Worm (Caenorhabditis elegans) whole organism, L3 larva: ENCODE measurements around the gene srxa-14.

Experiments used
- ZK546.5 ChIP-seq: sonication (generic microtip); optimal IDR thresholded peaks from 2 replicates; lab custom pipeline; 2017; ENCODE audit warnings: missing biosample characterization, missing genetic modification characterization
- aly-2 ChIP-seq: fragments of 150-350 bp; optimal IDR thresholded peaks from 2 replicates; lab custom pipeline; 2014; ENCODE audit warnings: missing biosample characterization, missing genetic modification characterization
- ama-1 ChIP-seq: fragments of 150-350 bp; optimal IDR thresholded peaks from 2 replicates; lab custom pipeline; 2018
- ceh-28 ChIP-seq: fragments of 150-350 bp; optimal IDR thresholded peaks from 2 replicates; lab custom pipeline; 2014; ENCODE audit warnings: missing biosample characterization, missing genetic modification reagents, missing genetic modification characterization
- ceh-82 ChIP-seq: fragments of 150-350 bp; optimal IDR thresholded peaks from 2 replicates; lab custom pipeline; 2014; ENCODE audit warnings: missing biosample characterization, missing genetic modification characterization
- ceh-9 ChIP-seq: sonication (generic microtip); optimal IDR thresholded peaks from 2 replicates; lab custom pipeline; 2018; ENCODE audit warnings: missing biosample characterization, missing genetic modification characterization
- daf-12 ChIP-seq: fragments of 150-350 bp; optimal IDR thresholded peaks from 2 replicates; lab custom pipeline; 2014; ENCODE audit warnings: missing biosample characterization, missing genetic modification reagents, missing genetic modification characterization
- egl-27 ChIP-seq: sonication (generic microtip); optimal IDR thresholded peaks from 4 replicates; lab custom pipeline; 2017; ENCODE audit warnings: missing biosample characterization, missing genetic modification reagents, missing genetic modification characterization
- egl-5 ChIP-seq: fragments of 150-350 bp; optimal IDR thresholded peaks from 2 replicates; lab custom pipeline; 2017; ENCODE audit warnings: missing biosample characterization, missing genetic modification reagents, missing genetic modification characterization, inconsistent platforms
- elt-2 ChIP-seq: sonication (generic microtip); optimal IDR thresholded peaks from 2 replicates; lab custom pipeline; 2016; ENCODE audit warnings: missing genetic modification reagents, mild to moderate bottlenecking, missing genetic modification characterization, missing compliant biosample characterization
- fkh-10 ChIP-seq: sonication (generic microtip); optimal IDR thresholded peaks from 2 replicates; lab custom pipeline; 2017; ENCODE audit warnings: missing biosample characterization, missing genetic modification reagents, missing genetic modification characterization
- fkh-2 ChIP-seq: fragments of 150-350 bp; optimal IDR thresholded peaks from 2 replicates; lab custom pipeline; 2014; ENCODE audit warnings: missing biosample characterization, missing genetic modification reagents, missing genetic modification characterization
- hmg-11 ChIP-seq: sonication (generic microtip); optimal IDR thresholded peaks from 2 replicates; lab custom pipeline; 2016; ENCODE audit warnings: missing genetic modification characterization, missing compliant biosample characterization
- jun-1 ChIP-seq: fragments of 150-350 bp; optimal IDR thresholded peaks from 2 replicates; lab custom pipeline; 2014; ENCODE audit warnings: missing biosample characterization, missing genetic modification reagents, missing genetic modification characterization
- lin-15B ChIP-seq: fragments of 150-350 bp; optimal IDR thresholded peaks from 2 replicates; lab custom pipeline; 2014; ENCODE audit warnings: missing biosample characterization, missing genetic modification characterization
- lsy-12 ChIP-seq: sonication (generic microtip); optimal IDR thresholded peaks from 2 replicates; lab custom pipeline; 2016; ENCODE audit warnings: mild to moderate bottlenecking, missing genetic modification characterization, missing compliant biosample characterization
- mml-1 ChIP-seq: fragments of 150-350 bp; sonication (generic microtip); optimal IDR thresholded peaks from 3 replicates; lab custom pipeline; 2014; ENCODE audit warnings: missing biosample characterization, missing genetic modification characterization
- nfya-1 ChIP-seq: sonication (generic microtip); optimal IDR thresholded peaks from 2 replicates; lab custom pipeline; 2017; ENCODE audit warnings: missing genetic modification characterization, mild to moderate bottlenecking, missing compliant biosample characterization, antibody characterized with exemption, moderate library complexity; ENCODE audit not compliant: insufficient read depth
- nhr-11 ChIP-seq: fragments of 150-350 bp; optimal IDR thresholded peaks from 2 replicates; lab custom pipeline; 2014; ENCODE audit warnings: missing biosample characterization, missing genetic modification characterization
- nhr-12 ChIP-seq: fragments of 150-350 bp; optimal IDR thresholded peaks from 2 replicates; lab custom pipeline; 2014; ENCODE audit warnings: missing biosample characterization, missing genetic modification characterization
- nhr-23 ChIP-seq: fragments of 150-350 bp; optimal IDR thresholded peaks from 2 replicates; lab custom pipeline; 2014; ENCODE audit warnings: missing biosample characterization, missing genetic modification reagents, missing genetic modification characterization
- nhr-237 ChIP-seq: fragments of 150-350 bp; optimal IDR thresholded peaks from 2 replicates; lab custom pipeline; 2014; ENCODE audit warnings: missing biosample characterization, missing genetic modification characterization
- nhr-43 ChIP-seq: sonication (generic microtip); optimal IDR thresholded peaks from 2 replicates; lab custom pipeline; 2016; ENCODE audit warnings: mild to moderate bottlenecking, missing genetic modification characterization, missing compliant biosample characterization; ENCODE audit not compliant: poor library complexity, severe bottlenecking
- nhr-76 ChIP-seq: fragments of 150-350 bp; sonication (generic microtip); optimal IDR thresholded peaks from 5 replicates; lab custom pipeline; 2014; ENCODE audit warnings: missing biosample characterization, missing genetic modification characterization
- nhr-77 ChIP-seq: fragments of 150-350 bp; optimal IDR thresholded peaks from 2 replicates; lab custom pipeline; 2014; ENCODE audit warnings: missing biosample characterization, missing genetic modification characterization
- pha-4 ChIP-seq: fragments of 150-350 bp; optimal IDR thresholded peaks from 2 replicates; lab custom pipeline; 2014; ENCODE audit warnings: missing biosample characterization, missing genetic modification reagents, missing genetic modification characterization
- pqm-1 ChIP-seq: fragments of 150-350 bp; optimal IDR thresholded peaks from 2 replicates; lab custom pipeline; 2017; ENCODE audit warnings: missing biosample characterization, missing genetic modification characterization, inconsistent platforms
- sea-2 ChIP-seq: fragments of 150-350 bp; sonication (generic microtip); optimal IDR thresholded peaks from 4 replicates; lab custom pipeline; 2014; ENCODE audit warnings: missing biosample characterization, missing genetic modification reagents, missing genetic modification characterization
- skn-1 ChIP-seq: fragments of 150-350 bp; optimal IDR thresholded peaks from 2 replicates; lab custom pipeline; 2014; ENCODE audit warnings: missing biosample characterization, missing genetic modification characterization
- snpc-4 ChIP-seq: fragments of 150-350 bp; optimal IDR thresholded peaks from 2 replicates; lab custom pipeline; 2014; ENCODE audit warnings: missing biosample characterization, missing genetic modification characterization
- zag-1 ChIP-seq: fragments of 150-350 bp; optimal IDR thresholded peaks from 2 replicates; lab custom pipeline; 2014; ENCODE audit warnings: missing biosample characterization, missing genetic modification characterization
- ztf-4 ChIP-seq: fragments of 150-350 bp; optimal IDR thresholded peaks from 2 replicates; lab custom pipeline; 2014; ENCODE audit warnings: missing biosample characterization, missing genetic modification characterization

The srxa-14 gene

ce11 chrV:20666905-20667304, 27.5 kb downstream of the srxa-14 start, which contains the start of gene mlt-11:
TSS of gene mlt-11 (plus strand) at chrV:20667205.
- no peak for TF ChIP-seq snpc-4 (tag; lab: Kevin White, UChicago)
- TF ChIP-seq sea-2, result no peak
- no peak for TF ChIP-seq ceh-82
- TF ChIP-seq mml-1, result no peak
- no peak for TF ChIP-seq ceh-9 (tag; lab: Kevin White, UChicago)
- TF ChIP-seq egl-5 (tag; lab: Kevin White, UChicago), result no peak
- no peak for TF ChIP-seq pqm-1 (tag; lab: Kevin White, UChicago)
- TF ChIP-seq skn-1 (tag; lab: Kevin White, UChicago), result no peak
- TF ChIP-seq pha-4 (tag; lab: Kevin White, UChicago), result no peak
- TF ChIP-seq ZK546.5 (tag; lab: Kevin White, UChicago), result no peak
- no peak for TF ChIP-seq zag-1 (tag; lab: Kevin White, UChicago)

ce11 chrV:20670625-20671024, 31.2 kb downstream of the srxa-14 start:
- TF ChIP-seq egl-5 (tag; lab: Kevin White, UChicago) (no peak), nhr-76 (tag; lab: Kevin White, UChicago) (no peak), lin-15B (tag; lab: Kevin White, UChicago) (no peak), ZK546.5 (tag; lab: Kevin White, UChicago) (no peak), fkh-10 (GFP tag; lab: Kevin White, UChicago) (no peak), nhr-43 (tag; lab: Kevin White, UChicago) (no peak), elt-2 (tag; lab: Kevin White, UChicago) (no peak), ceh-82 (no peak), ztf-4 (tag; lab: Kevin White, UChicago) (no peak), mml-1 (no peak), ceh-9 (tag; lab: Kevin White, UChicago) (no peak), pha-4 (tag; lab: Kevin White, UChicago) (no peak), egl-27 (tag; lab: Kevin White, UChicago) (no peak)

- TF ChIP-seq mml-1 (no peak), pqm-1 (tag; lab: Kevin White, UChicago) (no peak), daf-12 (tag; lab: Kevin White, UChicago) (no peak), snpc-4 (tag; lab: Kevin White, UChicago) (no peak)
Observed at ce11 chrV:20680189-20680588, 40.8 kb downstream of the srxa-14 start.

- TF ChIP-seq egl-5 (tag; lab: Kevin White, UChicago), result no peak
- TF ChIP-seq nfya-1 (tag; lab: Kevin White, UChicago), result no peak
- TF ChIP-seq daf-12 (tag; lab: Kevin White, UChicago), result no peak
- TF ChIP-seq mml-1, result no peak
- no peak for TF ChIP-seq ama-1 (lab: Kevin White, UChicago)
- TF ChIP-seq ztf-4 (tag; lab: Kevin White, UChicago), result no peak
- no peak for TF ChIP-seq nhr-11 (tag; lab: Kevin White, UChicago)
- TF ChIP-seq nhr-23 (tag; lab: Kevin White, UChicago), result no peak
- TF ChIP-seq lsy-12, result no peak
- TF ChIP-seq ceh-28, result no peak
Observed at ce11 chrV:20681120-20681519, 41.7 kb downstream of the srxa-14 start, which contains the start of gene srsx-35. TSS of gene srsx-35 (plus strand) at chrV:20681420.

- no peak for TF ChIP-seq pha-4 (tag; lab: Kevin White, UChicago)
- TF ChIP-seq ceh-82, result no peak
- TF ChIP-seq snpc-4 (tag; lab: Kevin White, UChicago), result peak; percentile 2
Observed at ce11 chrV:20681824-20682223, 42.4 kb downstream of the srxa-14 start.

ce11 chrV:20682309-20682708, 42.9 kb downstream of the srxa-14 start:
- TF ChIP-seq mml-1, result no peak
- TF ChIP-seq nhr-23 (tag; lab: Kevin White, UChicago), result no peak
- TF ChIP-seq fkh-2 (tag; lab: Kevin White, UChicago), result no peak
- no peak for TF ChIP-seq nhr-77 (tag; lab: Kevin White, UChicago)
- TF ChIP-seq nhr-12 (tag; lab: Kevin White, UChicago), result no peak
- no peak for TF ChIP-seq daf-12 (tag; lab: Kevin White, UChicago)
- no peak for TF ChIP-seq pha-4 (tag; lab: Kevin White, UChicago)
- no peak for TF ChIP-seq nhr-76 (tag; lab: Kevin White, UChicago)
- no peak for TF ChIP-seq nhr-237
- TF ChIP-seq aly-2 (tag; lab: Kevin White, UChicago), result no peak
- no peak for TF ChIP-seq ZK546.5 (tag; lab: Kevin White, UChicago)
- no peak for TF ChIP-seq skn-1 (tag; lab: Kevin White, UChicago)
- no peak for TF ChIP-seq jun-1 (tag; lab: Kevin White, UChicago)
- TF ChIP-seq hmg-11, result no peak
- TF ChIP-seq pqm-1 (tag; lab: Kevin White, UChicago), result no peak
